Worm (Caenorhabditis elegans) whole organism, young adult: Measurements from ENCODE around the gene F53A10.2.

ENCODE experiments used
- B0261.1 ChIP-seq: sonication (generic microtip); optimal IDR thresholded peaks from 2 replicates; lab custom pipeline; 2016; ENCODE audit warnings: mild to moderate bottlenecking, missing genetic modification characterization, moderate library complexity, missing compliant biosample characterization
- B0336.3 ChIP-seq: fragments of 200-800 bp; sonication (Bioruptor generic); IDR thresholded peaks from 2 replicates; pipeline ENCODE4 v1.3.6; 2022; ENCODE audit warnings: missing genetic modification characterization, missing compliant biosample characterization
- C06A6.2 ChIP-seq: fragments of 200-800 bp; sonication (Bioruptor generic); conservative IDR thresholded peaks from 2 replicates; pipeline ENCODE4 v1.3.6; 2022; ENCODE audit warnings: missing genetic modification characterization, missing compliant biosample characterization
- F10E7.11 ChIP-seq: sonication (generic microtip); optimal IDR thresholded peaks from 2 replicates; lab custom pipeline; 2017; ENCODE audit warnings: mild to moderate bottlenecking, missing genetic modification characterization, moderate library complexity, missing compliant biosample characterization
- F37B4.10 ChIP-seq: fragments of 200-800 bp; sonication (Bioruptor generic); IDR thresholded peaks from 2 replicates; pipeline ENCODE4 v1.3.6; 2022; ENCODE audit warnings: missing genetic modification characterization, missing compliant biosample characterization
- F52B5.7 ChIP-seq: sonication (generic microtip); optimal IDR thresholded peaks from 2 replicates; lab custom pipeline; 2016; ENCODE audit warnings: mild to moderate bottlenecking, missing genetic modification characterization, missing compliant biosample characterization
- K11D2.4 ChIP-seq: fragments of 200-800 bp; sonication (Bioruptor generic); IDR thresholded peaks from 2 replicates; pipeline ENCODE4 v1.3.6; 2022; ENCODE audit warnings: missing genetic modification reagents, missing genetic modification characterization, missing compliant biosample characterization
- K12H6.12 ChIP-seq: fragments of 200-800 bp; sonication (Bioruptor generic); optimal IDR thresholded peaks from 2 replicates; lab custom pipeline; 2018; ENCODE audit warnings: mild to moderate bottlenecking, missing genetic modification characterization, missing compliant biosample characterization
- T07F8.4 ChIP-seq: sonication (generic microtip); optimal IDR thresholded peaks from 2 replicates; lab custom pipeline; 2016; ENCODE audit warnings: mild to moderate bottlenecking, missing genetic modification characterization, moderate library complexity, missing compliant biosample characterization
- T26A5.8 ChIP-seq: sonication (generic microtip); optimal IDR thresholded peaks from 2 replicates; lab custom pipeline; 2016; ENCODE audit warnings: missing genetic modification characterization, missing compliant biosample characterization
- atf-7 ChIP-seq: sonication (generic microtip); optimal IDR thresholded peaks from 2 replicates; lab custom pipeline; 2017; ENCODE audit warnings: mild to moderate bottlenecking, missing genetic modification characterization, missing compliant biosample characterization
- attf-5 ChIP-seq: fragments of 200-800 bp; sonication (Bioruptor generic); optimal IDR thresholded peaks from 2 replicates; lab custom pipeline; 2018; ENCODE audit warnings: mild to moderate bottlenecking, missing genetic modification characterization, missing compliant biosample characterization
- ccch-3 ChIP-seq: fragments of 200-800 bp; sonication (Bioruptor generic); optimal IDR thresholded peaks from 2 replicates; lab custom pipeline; 2018; ENCODE audit warnings: mild to moderate bottlenecking, missing genetic modification characterization, missing compliant biosample characterization
- ceh-27 ChIP-seq: fragments of 200-800 bp; sonication (Bioruptor generic); optimal IDR thresholded peaks from 2 replicates; lab custom pipeline; 2018; ENCODE audit warnings: mild to moderate bottlenecking, missing genetic modification characterization, moderate library complexity, missing compliant biosample characterization
- ceh-58 ChIP-seq: fragments of 200-800 bp; sonication (Bioruptor generic); IDR thresholded peaks from 2 replicates; pipeline ENCODE4 v1.3.6; 2022; ENCODE audit warnings: missing genetic modification characterization, missing compliant biosample characterization
- chd-7 ChIP-seq: sonication (generic microtip); optimal IDR thresholded peaks from 2 replicates; lab custom pipeline; 2016; ENCODE audit warnings: mild to moderate bottlenecking, missing genetic modification characterization, moderate library complexity, missing compliant biosample characterization
- die-1 ChIP-seq: sonication (generic microtip); optimal IDR thresholded peaks from 2 replicates; lab custom pipeline; 2016; ENCODE audit warnings: missing genotype, mild to moderate bottlenecking, missing genetic modification characterization, missing compliant biosample characterization
- dox-1 ChIP-seq: fragments of 200-800 bp; sonication (Bioruptor generic); IDR thresholded peaks from 2 replicates; pipeline ENCODE4 v1.3.6; 2022; ENCODE audit warnings: missing genetic modification reagents, missing genetic modification characterization, missing compliant biosample characterization
- efl-1 ChIP-seq: fragments of 150-350 bp; optimal IDR thresholded peaks from 2 replicates; lab custom pipeline; 2014; ENCODE audit warnings: missing biosample characterization, missing genetic modification reagents, missing genetic modification characterization
- egl-18 ChIP-seq: fragments of 200-800 bp; sonication (Bioruptor generic); IDR thresholded peaks from 2 replicates; pipeline ENCODE4 v1.3.6; 2022; ENCODE audit warnings: missing genetic modification reagents, missing genetic modification characterization, missing compliant biosample characterization
- egl-44 ChIP-seq: fragments of 200-800 bp; sonication (Bioruptor generic); IDR thresholded peaks from 2 replicates; pipeline ENCODE4 v1.3.6; 2022; ENCODE audit warnings: missing genetic modification reagents, missing genetic modification characterization, missing compliant biosample characterization
- ekl-4 ChIP-seq: fragments of 200-800 bp; sonication (Bioruptor generic); IDR thresholded peaks from 2 replicates; pipeline ENCODE4 v1.3.6; 2022; ENCODE audit warnings: missing genetic modification reagents, missing genetic modification characterization, missing compliant biosample characterization
- hmg-1.2 ChIP-seq: fragments of 200-800 bp; sonication (Bioruptor generic); IDR thresholded peaks from 2 replicates; pipeline ENCODE4 v1.3.6; 2022; ENCODE audit warnings: missing genetic modification reagents, missing genetic modification characterization, missing compliant biosample characterization
- hmg-20 ChIP-seq: fragments of 200-800 bp; sonication (Bioruptor generic); IDR thresholded peaks from 2 replicates; pipeline ENCODE4 v1.3.6; 2022; ENCODE audit warnings: missing genetic modification reagents, missing genetic modification characterization, missing compliant biosample characterization
- let-526 ChIP-seq: fragments of 200-800 bp; sonication (Bioruptor generic); IDR thresholded peaks from 2 replicates; pipeline ENCODE4 v1.3.6; 2022; ENCODE audit warnings: missing genetic modification reagents, missing genetic modification characterization, missing compliant biosample characterization
- let-607 ChIP-seq, 2 experiments: fragments of 200-800 bp in 1 of 2; sonication (Bioruptor generic) in 1 of 2; sonication (generic microtip) in 1 of 2; optimal IDR thresholded peaks; 2 replicates each; lab custom pipeline; 2016 to 2018; ENCODE audit warnings: mild to moderate bottlenecking in 2 of 2, missing compliant biosample characterization in 2 of 2, missing genetic modification characterization in 2 of 2, moderate library complexity in 2 of 2, missing genotype in 1 of 2
- lin-26 ChIP-seq: fragments of 200-800 bp; sonication (Bioruptor generic); IDR thresholded peaks from 2 replicates; pipeline ENCODE4 v1.3.6; 2022; ENCODE audit warnings: missing genetic modification reagents, missing genetic modification characterization, missing compliant biosample characterization
- lir-1 ChIP-seq: fragments of 200-800 bp; sonication (Bioruptor generic); conservative IDR thresholded peaks from 2 replicates; pipeline ENCODE4 v1.3.6; 2022; ENCODE audit warnings: missing genetic modification reagents, missing genetic modification characterization, missing compliant biosample characterization
- madf-6 ChIP-seq: fragments of 200-800 bp; sonication (Bioruptor generic); IDR thresholded peaks from 2 replicates; pipeline ENCODE4 v1.3.6; 2022; ENCODE audit warnings: missing genetic modification reagents, missing genetic modification characterization, missing compliant biosample characterization
- nfyb-1 ChIP-seq: fragments of 200-800 bp; sonication (Bioruptor generic); IDR thresholded peaks from 2 replicates; pipeline ENCODE4 v1.3.6; 2022; ENCODE audit warnings: missing genetic modification reagents, missing genetic modification characterization, missing compliant biosample characterization
- nhr-120 ChIP-seq: fragments of 200-800 bp; sonication (Bioruptor generic); IDR thresholded peaks from 2 replicates; pipeline ENCODE4 v1.3.6; 2022; ENCODE audit warnings: missing genetic modification characterization, missing compliant biosample characterization
- nhr-27 ChIP-seq: fragments of 200-800 bp; sonication (Bioruptor generic); optimal IDR thresholded peaks from 2 replicates; lab custom pipeline; 2018; ENCODE audit warnings: mild to moderate bottlenecking, missing genetic modification characterization, moderate library complexity, missing compliant biosample characterization
- nhr-80 ChIP-seq: sonication (generic microtip); optimal IDR thresholded peaks from 2 replicates; lab custom pipeline; 2016; ENCODE audit warnings: missing genetic modification characterization, missing compliant biosample characterization
- pbrm-1 ChIP-seq: fragments of 200-800 bp; sonication (Bioruptor generic); IDR thresholded peaks from 2 replicates; pipeline ENCODE4 v1.3.6; 2022; ENCODE audit warnings: missing genetic modification reagents, missing genetic modification characterization, missing compliant biosample characterization
- rec-8 ChIP-seq, 2 experiments: sonication (generic microtip); optimal IDR thresholded peaks; 2 replicates each; lab custom pipeline; 2016; ENCODE audit warnings: mild to moderate bottlenecking in 2 of 2, missing genetic modification characterization in 2 of 2, missing genetic modification reagents in 2 of 2, missing genotype in 2 of 2, missing biosample characterization in 1 of 2, missing compliant biosample characterization in 1 of 2, moderate library complexity in 1 of 2
- repo-1 ChIP-seq: sonication (generic microtip); optimal IDR thresholded peaks from 2 replicates; lab custom pipeline; 2017; ENCODE audit warnings: mild to moderate bottlenecking, missing genetic modification characterization, missing compliant biosample characterization
- snpc-4 ChIP-seq, 5 experiments: fragments of 150-350 bp in 1 of 5; sonication (generic microtip) in 4 of 5; optimal IDR thresholded peaks; 2 replicates each; lab custom pipeline; 2014 to 2018; ENCODE audit warnings: missing genetic modification characterization in 5 of 5, missing biosample characterization in 3 of 5, antibody characterized with exemption in 2 of 5, mild to moderate bottlenecking in 2 of 5, missing compliant biosample characterization in 2 of 5, missing genotype in 2 of 5, moderate library complexity in 2 of 5, missing genetic modification reagents in 1 of 5
- somi-1 ChIP-seq: fragments of 200-800 bp; sonication (Bioruptor generic); optimal IDR thresholded peaks from 2 replicates; lab custom pipeline; 2018; ENCODE audit warnings: mild to moderate bottlenecking, missing genetic modification characterization, missing compliant biosample characterization
- tbp1 ChIP-seq: fragments of 200-800 bp; sonication (Bioruptor generic); optimal IDR thresholded peaks from 2 replicates; lab custom pipeline; 2018; ENCODE audit warnings: mild to moderate bottlenecking, missing genetic modification characterization, missing compliant biosample characterization
- ztf-25 ChIP-seq: fragments of 200-800 bp; sonication (Bioruptor generic); IDR thresholded peaks from 2 replicates; pipeline ENCODE4 v1.3.6; 2022; ENCODE audit warnings: missing genetic modification reagents, missing genetic modification characterization, missing compliant biosample characterization
- ztf-26 ChIP-seq: sonication (generic microtip); optimal IDR thresholded peaks from 2 replicates; lab custom pipeline; 2017; ENCODE audit warnings: missing genetic modification characterization, missing compliant biosample characterization
- ztf-6 ChIP-seq: fragments of 200-800 bp; sonication (Bioruptor generic); IDR thresholded peaks from 2 replicates; pipeline ENCODE4 v1.3.6; 2022; ENCODE audit warnings: missing genetic modification reagents, missing genetic modification characterization, missing compliant biosample characterization

F53A10.2 gene

ce11 chrII:1246855-1247259 is 49.7 kb downstream of the F53A10.2 start (continued):
- TF ChIP-seq tbp1 (GFP tag; lab: Kevin White, UChicago) (peak; percentile 28), K12H6.12 (tag; lab: Kevin White, UChicago) (peak; percentile 60), ztf-25 (GFP tag; lab: Robert Waterston, UW) (0 out of 2 replicates have a peak, but pooled peaks have one; percentile 15), hmg-20 (GFP tag; lab: Robert Waterston, UW) (no peak), egl-18 (GFP tag; lab: Robert Waterston, UW) (0 out of 2 replicates have a peak, but pooled peaks have one; percentile 39), snpc-4 (GFP tag; optimal IDR thresholded peaks at IDR 0.05; lab: Kevin White, UChicago) (no peak), snpc-4 (tag; optimal IDR thresholded peaks at IDR 0.05; lab: Kevin White, UChicago) (peak in 2 of 4 experiments; percentile 26 to 32), atf-7 (tag; lab: Kevin White, UChicago) (peak; percentile 16), ceh-58 (no peak), lin-26 (GFP tag; lab: Robert Waterston, UW) (peak; percentile 52; the same call in 1 of the 2 replicates), T07F8.4 (tag; lab: Kevin White, UChicago) (no peak), nfyb-1 (peak; percentile 43; the same call in 1 of the 2 replicates), chd-7 (tag; lab: Kevin White, UChicago) (peak; percentile 72), B0261.1 (no peak), nhr-120 (no peak), nhr-80 (tag; lab: Kevin White, UChicago) (peak; percentile 83), somi-1 (GFP tag; lab: Kevin White, UChicago) (no peak), ceh-27 (GFP tag; lab: Kevin White, UChicago) (peak; percentile 71), nhr-27 (tag; lab: Kevin White, UChicago) (no peak), B0336.3 (GFP tag; lab: Robert Waterston, UW) (peak; percentile 83; the same call in 1 of the 2 replicates), rec-8 (tag; optimal IDR thresholded peaks at IDR 0.05; lab: Kevin White, UChicago) (no peak), efl-1 (GFP tag; lab: Kevin White, UChicago) (peak; percentile 41), pbrm-1 (no peak), repo-1 (tag; lab: Kevin White, UChicago) (peak; percentile 7), lir-1 (GFP tag; lab: Robert Waterston, UW) (0 out of 2 replicates have a peak, but pooled peaks have one; percentile 24), let-607 (tag; optimal IDR thresholded peaks at IDR 0.05; lab: Kevin White, UChicago) (peak in 1 of 2 experiments; percentile 28), ztf-6 (no peak), F37B4.10 (GFP tag; lab: Robert Waterston, UW) (no peak), T26A5.8 (no peak), F52B5.7 (peak; percentile 28), madf-6 (GFP tag; lab: Robert Waterston, UW) (peak; percentile 60; the same call in 1 of the 2 replicates), attf-5 (GFP tag; lab: Kevin White, UChicago) (peak; percentile 54), ccch-3 (GFP tag; lab: Kevin White, UChicago) (no peak), dox-1 (peak; percentile 85), die-1 (no peak), F10E7.11 (tag; lab: Kevin White, UChicago) (no peak), ekl-4 (GFP tag; lab: Robert Waterston, UW) (peak; percentile 39; the same call in 1 of the 2 replicates), K11D2.4 (GFP tag; lab: Robert Waterston, UW) (peak; percentile 53; the same call in 1 of the 2 replicates), C06A6.2 (GFP tag; lab: Robert Waterston, UW) (peak; percentile 62), hmg-1.2 (GFP tag; lab: Robert Waterston, UW) (peak; percentile 76), let-526 (GFP tag; lab: Robert Waterston, UW) (0 out of 2 replicates have a peak, but pooled peaks have one; percentile 19), ztf-26 (tag; lab: Kevin White, UChicago) (peak; percentile 69), egl-44 (GFP tag; lab: Robert Waterston, UW) (0 out of 2 replicates have a peak, but pooled peaks have one; percentile 23)
